Worm (Caenorhabditis elegans) whole organism, L4 larva: ENCODE data around the gene Y40B10A.9.

Experiments
- F26F4.8 ChIP-seq: fragments of 200-800 bp; sonication (Bioruptor generic); conservative IDR thresholded peaks from 2 replicates; pipeline ENCODE4 v1.3.6; 2022; ENCODE audit warnings: missing genetic modification characterization, missing compliant biosample characterization
- F49E8.2 ChIP-seq: sonication (generic microtip); optimal IDR thresholded peaks from 2 replicates; lab custom pipeline; 2016; ENCODE audit warnings: missing compliant biosample characterization, mild to moderate bottlenecking, missing genetic modification characterization, borderline replicate concordance
- Y48G9A.11 ChIP-seq: fragments of 200-800 bp; sonication (Bioruptor generic); IDR thresholded peaks from 2 replicates; pipeline ENCODE4 v1.3.6; 2022; ENCODE audit warnings: missing genetic modification reagents, missing genetic modification characterization, missing compliant biosample characterization
- Y5F2A.4 ChIP-seq: fragments of 200-800 bp; sonication (Bioruptor generic); optimal IDR thresholded peaks from 2 replicates; lab custom pipeline; 2018; ENCODE audit warnings: mild to moderate bottlenecking, missing genetic modification characterization, missing compliant biosample characterization
- Y75B8A.6 ChIP-seq: fragments of 200-800 bp; sonication (Bioruptor generic); IDR thresholded peaks from 2 replicates; pipeline ENCODE4 v1.3.6; 2022; ENCODE audit warnings: missing genetic modification reagents, missing genetic modification characterization, missing compliant biosample characterization
- ZK337.2 ChIP-seq: fragments of 200-800 bp; sonication (Bioruptor generic); IDR thresholded peaks from 2 replicates; pipeline ENCODE4 v1.3.6; 2022; ENCODE audit warnings: missing genetic modification reagents, missing genetic modification characterization, missing compliant biosample characterization
- aha-1 ChIP-seq: fragments of 150-350 bp; peaks from one replicate; lab custom pipeline; 2014; ENCODE audit warnings: missing biosample characterization, missing genetic modification characterization
- ceh-32 ChIP-seq: sonication (generic microtip); optimal IDR thresholded peaks from 2 replicates; lab custom pipeline; 2016; ENCODE audit warnings: mild to moderate bottlenecking, missing genetic modification characterization, missing compliant biosample characterization; ENCODE audit not compliant: poor library complexity
- ceh-62 ChIP-seq: sonication (generic microtip); optimal IDR thresholded peaks from 2 replicates; lab custom pipeline; 2017; ENCODE audit warnings: missing biosample characterization, missing genetic modification characterization
- ces-1 ChIP-seq: fragments of 150-350 bp; sonication (generic microtip); optimal IDR thresholded peaks from 4 replicates; lab custom pipeline; 2014; ENCODE audit warnings: missing biosample characterization, missing genetic modification reagents, missing genetic modification characterization
- ctbp-1 ChIP-seq: fragments of 200-800 bp; sonication (Bioruptor generic); IDR thresholded peaks from 2 replicates; pipeline ENCODE4 v1.3.6; 2022; ENCODE audit warnings: missing genetic modification reagents, missing genetic modification characterization, missing compliant biosample characterization
- daf-12 ChIP-seq: fragments of 150-350 bp; optimal IDR thresholded peaks from 2 replicates; lab custom pipeline; 2014; ENCODE audit warnings: missing biosample characterization, missing genetic modification reagents, missing genetic modification characterization
- daf-8 ChIP-seq: fragments of 200-800 bp; sonication (Bioruptor generic); IDR thresholded peaks from 2 replicates; pipeline ENCODE4 v1.3.6; 2022; ENCODE audit warnings: missing genetic modification characterization, missing compliant biosample characterization
- dmd-6 ChIP-seq: fragments of 200-800 bp; sonication (Bioruptor generic); IDR thresholded peaks from 2 replicates; pipeline ENCODE4 v1.3.6; 2022; ENCODE audit warnings: missing genetic modification reagents, missing genetic modification characterization, missing compliant biosample characterization
- dmd-8 ChIP-seq: fragments of 200-800 bp; sonication (Bioruptor generic); IDR thresholded peaks from 2 replicates; pipeline ENCODE4 v1.3.6; 2022; ENCODE audit warnings: missing genetic modification characterization, missing compliant biosample characterization
- dmd-9 ChIP-seq: fragments of 200-800 bp; sonication (Bioruptor generic); IDR thresholded peaks from 2 replicates; pipeline ENCODE4 v1.3.6; 2022; ENCODE audit warnings: missing genetic modification reagents, missing genetic modification characterization, missing compliant biosample characterization
- duxl-1 ChIP-seq: sonication (generic microtip); optimal IDR thresholded peaks from 2 replicates; lab custom pipeline; 2016; ENCODE audit warnings: mild to moderate bottlenecking, missing genetic modification characterization, moderate library complexity, missing compliant biosample characterization; ENCODE audit not compliant: poor library complexity
- fos-1 ChIP-seq: fragments of 150-350 bp; optimal IDR thresholded peaks from 2 replicates; lab custom pipeline; 2014; ENCODE audit warnings: missing biosample characterization, missing genetic modification characterization
- hlh-11 ChIP-seq: fragments of 200-800 bp; sonication (Bioruptor generic); optimal IDR thresholded peaks from 2 replicates; lab custom pipeline; 2018; ENCODE audit warnings: mild to moderate bottlenecking, missing genetic modification characterization, missing compliant biosample characterization
- hlh-30 ChIP-seq: sonication (generic microtip); optimal IDR thresholded peaks from 2 replicates; lab custom pipeline; 2017; ENCODE audit warnings: antibody characterized with exemption, mild to moderate bottlenecking, missing genetic modification characterization, missing compliant biosample characterization; ENCODE audit not compliant: insufficient read depth
- hmg-1.1 ChIP-seq: fragments of 200-800 bp; sonication (Bioruptor generic); IDR thresholded peaks from 2 replicates; pipeline ENCODE4 v1.3.6; 2022; ENCODE audit warnings: missing genetic modification reagents, missing genetic modification characterization, missing compliant biosample characterization
- lim-7 ChIP-seq: fragments of 200-800 bp; sonication (Bioruptor generic); IDR thresholded peaks from 2 replicates; pipeline ENCODE4 v1.3.6; 2022; ENCODE audit warnings: missing genetic modification characterization, missing compliant biosample characterization
- lin-15B ChIP-seq: fragments of 150-350 bp; sonication (generic microtip); optimal IDR thresholded peaks from 3 replicates; lab custom pipeline; 2014; ENCODE audit warnings: missing biosample characterization, missing genetic modification characterization
- lin-38 ChIP-seq: fragments of 200-800 bp; sonication (Bioruptor generic); IDR thresholded peaks from 2 replicates; pipeline ENCODE4 v1.3.6; 2022; ENCODE audit warnings: missing genetic modification reagents, missing genetic modification characterization, missing compliant biosample characterization
- lin-39 ChIP-seq: fragments of 150-350 bp; optimal IDR thresholded peaks from 2 replicates; lab custom pipeline; 2014; ENCODE audit warnings: missing biosample characterization, missing genetic modification reagents, missing genetic modification characterization
- lsy-2 ChIP-seq, 2 experiments: fragments of 150-350 bp in 1 of 2; sonication (generic microtip) in 1 of 2; optimal IDR thresholded peaks; 2 replicates each; lab custom pipeline; 2014 to 2017; ENCODE audit warnings: missing biosample characterization in 2 of 2, missing genetic modification characterization in 2 of 2
- madf-9 ChIP-seq: fragments of 200-800 bp; sonication (Bioruptor generic); conservative IDR thresholded peaks from 2 replicates; pipeline ENCODE4 v1.3.6; 2022; ENCODE audit warnings: missing genetic modification reagents, missing genetic modification characterization, missing compliant biosample characterization
- mdl-1 ChIP-seq, 2 experiments: fragments of 150-350 bp in 1 of 2; sonication (generic microtip) in 1 of 2; optimal IDR thresholded peaks; 2 replicates each; lab custom pipeline; 2014 to 2017; ENCODE audit warnings: missing biosample characterization in 2 of 2, missing genetic modification characterization in 2 of 2
- mdt-29 ChIP-seq: fragments of 200-800 bp; sonication (Bioruptor generic); IDR thresholded peaks from 2 replicates; pipeline ENCODE4 v1.3.6; 2022; ENCODE audit warnings: missing genetic modification reagents, missing genetic modification characterization, missing compliant biosample characterization
- mep-1 ChIP-seq: fragments of 150-350 bp; sonication (generic microtip); optimal IDR thresholded peaks from 3 replicates; lab custom pipeline; 2014; ENCODE audit warnings: missing biosample characterization, missing genetic modification characterization
- mes-2 ChIP-seq: sonication (generic microtip); optimal IDR thresholded peaks from 2 replicates; lab custom pipeline; 2016; ENCODE audit warnings: missing genotype, mild to moderate bottlenecking, missing genetic modification characterization, missing compliant biosample characterization; ENCODE audit not compliant: poor library complexity, severe bottlenecking
- mxl-2 ChIP-seq: fragments of 200-800 bp; sonication (Bioruptor generic); conservative IDR thresholded peaks from 2 replicates; pipeline ENCODE4 v1.3.6; 2022; ENCODE audit warnings: missing genetic modification reagents, missing genetic modification characterization, missing compliant biosample characterization
- mxl-3 ChIP-seq: fragments of 200-800 bp; sonication (Bioruptor generic); optimal IDR thresholded peaks from 2 replicates; lab custom pipeline; 2018; ENCODE audit warnings: mild to moderate bottlenecking, missing genetic modification characterization, missing compliant biosample characterization
- nhr-11 ChIP-seq: fragments of 150-350 bp; optimal IDR thresholded peaks from 2 replicates; lab custom pipeline; 2014; ENCODE audit warnings: missing biosample characterization, missing genetic modification characterization
- nhr-111 ChIP-seq: fragments of 200-800 bp; sonication (Bioruptor generic); optimal IDR thresholded peaks from 2 replicates; lab custom pipeline; 2018; ENCODE audit warnings: mild to moderate bottlenecking, missing genetic modification characterization, missing compliant biosample characterization
- nhr-48 ChIP-seq: sonication (generic microtip); optimal IDR thresholded peaks from 2 replicates; lab custom pipeline; 2016; ENCODE audit warnings: mild to moderate bottlenecking, missing genetic modification characterization, missing compliant biosample characterization
- pha-4 ChIP-seq, 2 experiments: fragments of 150-350 bp in 1 of 2; fragments of 200-800 bp in 1 of 2; sonication (Bioruptor generic) in 1 of 2; IDR thresholded peaks in 1 of 2; optimal IDR thresholded peaks in 1 of 2; 2 replicates each; pipeline versions ENCODE4 v1.3.6 to Lab custom; 2014 to 2022; ENCODE audit warnings: missing genetic modification characterization in 2 of 2, missing genetic modification reagents in 2 of 2, missing biosample characterization in 1 of 2, missing compliant biosample characterization in 1 of 2
- rbr-2 ChIP-seq: sonication (generic microtip); optimal IDR thresholded peaks from 2 replicates; lab custom pipeline; 2016; ENCODE audit warnings: missing genotype, missing genetic modification characterization, missing compliant biosample characterization
- set-16 ChIP-seq: fragments of 200-800 bp; sonication (Bioruptor generic); IDR thresholded peaks from 2 replicates; pipeline ENCODE4 v1.3.6; 2022; ENCODE audit warnings: missing genetic modification reagents, missing genetic modification characterization, missing compliant biosample characterization
- snpc-1.2 ChIP-seq: fragments of 200-800 bp; sonication (Bioruptor generic); IDR thresholded peaks from 2 replicates; pipeline ENCODE4 v1.3.6; 2022; ENCODE audit warnings: missing genetic modification reagents, missing genetic modification characterization, missing compliant biosample characterization
- spr-1 ChIP-seq: sonication (generic microtip); optimal IDR thresholded peaks from 2 replicates; lab custom pipeline; 2016; ENCODE audit warnings: mild to moderate bottlenecking, missing genetic modification characterization, missing compliant biosample characterization
- spr-3 ChIP-seq: fragments of 200-800 bp; sonication (Bioruptor generic); optimal IDR thresholded peaks from 2 replicates; lab custom pipeline; 2018; ENCODE audit warnings: mild to moderate bottlenecking, missing genetic modification characterization, missing compliant biosample characterization
- zip-11 ChIP-seq: fragments of 200-800 bp; sonication (Bioruptor generic); IDR thresholded peaks from 2 replicates; pipeline ENCODE4 v1.3.6; 2022; ENCODE audit warnings: missing genetic modification characterization, missing compliant biosample characterization

Gene Y40B10A.9

ce11 chrV:2081269-2081668 is 8.6 kb upstream of the Y40B10A.9 start:
- TF ChIP-seq daf-8 (GFP tag; lab: Robert Waterston, UW), result no peak
- no peak for TF ChIP-seq set-16 (GFP tag; lab: Robert Waterston, UW)
- peak; percentile 68 for TF ChIP-seq aha-1 (tag; lab: Kevin White, UChicago)
- no peak for TF ChIP-seq ZK337.2 (GFP tag; lab: Robert Waterston, UW)
- TF ChIP-seq, all 104 proteins: peak for 1

- peak; percentile 54 for TF ChIP-seq hlh-30 (tag; lab: Kevin White, UChicago)
- TF ChIP-seq set-16 (GFP tag; lab: Robert Waterston, UW), result no peak
- TF ChIP-seq mxl-3, result peak; percentile 32
- peak; percentile 20; the same call in 1 of the 2 replicates for TF ChIP-seq dmd-6
- TF ChIP-seq nhr-11, result peak; percentile 43
- no peak for TF ChIP-seq Y48G9A.11 (GFP tag; lab: Robert Waterston, UW)
- peak; percentile 73 for TF ChIP-seq hlh-11
- no peak for TF ChIP-seq mes-2 (tag; lab: Kevin White, UChicago)
Measured at ce11 chrV:2076043-2076442, 3.3 kb upstream of the Y40B10A.9 start.

DNA sequence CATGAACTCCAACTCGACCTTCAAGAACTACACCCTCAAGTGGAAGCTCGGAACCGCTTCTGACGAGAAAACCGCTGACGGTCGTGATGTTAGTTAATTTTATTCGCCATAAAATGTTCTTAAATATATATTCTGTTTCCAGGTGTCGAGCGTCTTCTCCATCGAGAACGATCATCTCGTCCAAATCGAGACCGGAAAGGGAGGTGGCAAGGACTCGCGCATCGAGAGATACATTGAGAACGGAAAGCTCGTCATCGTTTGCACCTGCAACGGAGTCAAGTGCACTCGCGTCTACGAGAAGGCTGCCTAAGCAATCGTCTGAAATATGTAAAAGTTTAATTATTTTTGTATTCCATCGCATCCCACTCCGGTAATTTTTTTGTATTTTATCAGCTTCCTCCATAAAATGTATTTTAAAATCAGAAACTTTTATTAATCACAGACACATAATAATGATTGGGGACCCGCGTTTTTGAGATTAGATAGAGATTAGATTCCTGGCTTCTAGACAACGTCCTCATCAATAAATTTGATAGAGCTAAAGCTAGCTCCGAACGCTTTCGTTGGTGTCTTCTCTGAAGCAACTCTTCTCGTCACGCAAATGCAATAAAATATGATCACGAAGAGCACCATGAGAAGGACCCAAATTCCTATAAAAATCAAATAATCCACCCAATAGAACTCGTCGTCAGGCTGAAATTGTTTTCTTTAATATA is 3.8 kb downstream of the Y40B10A.9 start:
- TF ChIP-seq fos-1 (tag; lab: Kevin White, UChicago), result no peak
- peak; percentile 17 for TF ChIP-seq F49E8.2
- TF ChIP-seq set-16 (GFP tag; lab: Robert Waterston, UW), result peak; percentile 16; the same call in 1 of the 2 replicates
- no peak for TF ChIP-seq ceh-62 (tag; lab: Kevin White, UChicago)
- TF ChIP-seq dmd-8, result 0 out of 2 replicates have a peak, but pooled peaks have one; percentile 28
- peak; percentile 14; the same call in 1 of the 2 replicates for TF ChIP-seq pha-4 (GFP tag; IDR thresholded peaks at IDR 0.05; lab: Robert Waterston, UW)
- TF ChIP-seq pha-4 (tag; optimal IDR thresholded peaks at IDR 0.05; lab: Kevin White, UChicago), result no peak
- TF ChIP-seq aha-1 (tag; lab: Kevin White, UChicago), result peak; percentile 67
- TF ChIP-seq lin-15B (tag; lab: Kevin White, UChicago), result no peak
- TF ChIP-seq lin-38 (GFP tag; lab: Robert Waterston, UW), result peak; percentile 12; the same call in 1 of the 2 replicates
- no peak for TF ChIP-seq lsy-2 (tag; optimal IDR thresholded peaks at IDR 0.05; lab: Kevin White, UChicago)

DNA sequence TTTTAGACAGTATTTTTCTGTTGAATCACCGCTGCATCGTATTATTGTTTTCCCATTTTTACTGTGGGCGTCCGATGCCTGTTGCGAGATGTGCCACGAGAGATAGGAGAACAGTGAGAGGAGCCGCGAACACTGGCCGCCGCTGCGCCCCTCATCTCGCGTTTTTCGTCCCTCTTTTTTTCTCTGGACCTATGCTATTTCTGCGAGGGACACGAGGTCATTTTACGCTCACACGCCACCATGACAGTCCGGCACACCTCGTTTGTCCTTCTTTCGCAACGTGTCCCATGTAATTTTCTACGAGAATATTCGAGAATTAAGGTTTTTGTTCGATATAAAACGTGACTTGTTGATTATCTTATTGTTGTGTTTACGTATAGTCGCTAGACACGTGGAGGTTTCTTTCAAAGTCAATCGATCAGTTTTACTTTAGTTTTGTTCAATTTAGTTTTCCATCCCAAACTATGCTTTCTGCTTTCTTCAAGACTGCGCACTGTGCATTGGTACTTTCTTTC is 4.7 kb downstream of the Y40B10A.9 start, which contains the start of gene lbp-9:
Gene lbp-9 (plus strand): TSS at position 465 of the 515 bp plus-strand sequence.
- TF ChIP-seq snpc-1.2 (peak; percentile 43; the same call in 1 of the 2 replicates), zip-11 (GFP tag; lab: Robert Waterston, UW) (no peak), nhr-48 (tag; lab: Kevin White, UChicago) (no peak), hmg-1.1 (peak; percentile 55; the same call in 1 of the 2 replicates), F26F4.8 (GFP tag; lab: Robert Waterston, UW) (no peak), spr-1 (no peak), mdt-29 (peak; percentile 25; the same call in 1 of the 2 replicates), hlh-11 (peak; percentile 73), lim-7 (GFP tag; lab: Robert Waterston, UW) (peak; percentile 66; the same call in 1 of the 2 replicates), dmd-9 (GFP tag; lab: Robert Waterston, UW) (no peak), ceh-32 (tag; lab: Kevin White, UChicago) (no peak), daf-12 (no peak), mdl-1 (tag; optimal IDR thresholded peaks at IDR 0.05; lab: Kevin White, UChicago) (peak in 1 of 2 experiments; percentile 88), ces-1 (no peak), mep-1 (tag; lab: Kevin White, UChicago) (peak; percentile 67), madf-9 (no peak), rbr-2 (tag; lab: Kevin White, UChicago) (peak; percentile 28), ctbp-1 (GFP tag; lab: Robert Waterston, UW) (peak; percentile 46; the same call in 1 of the 2 replicates), mxl-2 (no peak), lin-39 (tag; lab: Kevin White, UChicago) (no peak), nhr-111 (GFP tag; lab: Kevin White, UChicago) (no peak), Y5F2A.4 (no peak), duxl-1 (peak; percentile 6), spr-3 (GFP tag; lab: Kevin White, UChicago) (no peak), Y75B8A.6 (GFP tag; lab: Robert Waterston, UW) (no peak)
